Fruit fly (Drosophila melanogaster): ENCODE measurements around the gene bel.
A peak's percentile ranks its signal among the peaks of the same experiment; 100 is the strongest.

Gene bel

dm6 chr3R:8619089-8619488, 41.5 kb downstream of the bel start (continued):
- TF ChIP-seq Rfx (GFP tag; IDR thresholded peaks at IDR 0.05) (0 out of 2 replicates have a peak, but pooled peaks have one; percentile 18), CG12744 (GFP tag; optimal IDR thresholded peaks at IDR 0.05) (no peak), Abd-B (GFP tag; optimal IDR thresholded peaks at IDR 0.05) (peak; percentile 5), dmrt99B (tag; optimal IDR thresholded peaks at IDR 0.05) (peak; percentile 34), vvl (GFP tag; IDR thresholded peaks at IDR 0.05) (0 out of 2 replicates have a peak, but pooled peaks have one; percentile 11), sens (GFP tag) (peak; percentile 43), Fer3 (tag; optimal IDR thresholded peaks at IDR 0.05) (peak; percentile 14), HmgZ (tag; optimal IDR thresholded peaks at IDR 0.05) (no peak), CG2678 (tag; optimal IDR thresholded peaks at IDR 0.05) (peak; percentile 55), vnd (GFP tag; IDR thresholded peaks at IDR 0.05; ENCODE audit: partially characterized antibody) (no peak), CG34224 (GFP tag; IDR thresholded peaks at IDR 0.05; ENCODE audit: partially characterized antibody) (no peak), CG18599 (GFP tag; optimal IDR thresholded peaks at IDR 0.05) (peak; percentile 56), CG32767 (GFP tag; IDR thresholded peaks at IDR 0.05) (no peak), CG2199 (GFP tag; IDR thresholded peaks at IDR 0.05) (no peak)

dm6 chr3R:8616149-8616548, 44.4 kb downstream of the bel start:
- TF ChIP-seq Dad (GFP tag; optimal IDR thresholded peaks at IDR 0.05) (no peak), pnt (GFP tag; optimal IDR thresholded peaks at IDR 0.05) (no peak), Dek (tag; optimal IDR thresholded peaks at IDR 0.05) (no peak), CG9437 (GFP tag; optimal IDR thresholded peaks at IDR 0.05) (no peak), Ets65A (GFP tag) (peak; percentile 54), gem (tag; optimal IDR thresholded peaks at IDR 0.05) (peak; percentile 9), Drgx (GFP tag; IDR thresholded peaks at IDR 0.05) (no peak), Myb (GFP tag; optimal IDR thresholded peaks at IDR 0.05) (no peak), CG6254 (GFP tag; optimal IDR thresholded peaks at IDR 0.05) (no peak), CG14441 (GFP tag; IDR thresholded peaks at IDR 0.05) (0 out of 2 replicates have a peak, but pooled peaks have one; percentile 26), zfh2 (GFP tag; optimal IDR thresholded peaks at IDR 0.05) (no peak), CG2678 (tag; optimal IDR thresholded peaks at IDR 0.05) (peak; percentile 7), gcm2 (GFP tag; optimal IDR thresholded peaks at IDR 0.05) (no peak), pb (GFP tag; optimal IDR thresholded peaks at IDR 0.05) (no peak), CG3726 (GFP tag; IDR thresholded peaks at IDR 0.05) (no peak), Hr3 (GFP tag; optimal IDR thresholded peaks at IDR 0.05) (no peak), sens (GFP tag) (peak; percentile 57), CG8290 (GFP tag; optimal IDR thresholded peaks at IDR 0.05) (no peak), CG8290 (tag; optimal IDR thresholded peaks at IDR 0.05) (no peak), CG3281 (GFP tag; optimal IDR thresholded peaks at IDR 0.05) (no peak), CG1647 (GFP tag; optimal IDR thresholded peaks at IDR 0.05) (no peak), Hmx (GFP tag; optimal IDR thresholded peaks at IDR 0.05) (no peak), hbn (GFP tag; IDR thresholded peaks at IDR 0.05; ENCODE audit: partially characterized antibody) (no peak), Dll (GFP tag; IDR thresholded peaks at IDR 0.05; ENCODE audit: partially characterized antibody) (no peak)
